Fruit fly (Drosophila melanogaster) whole organism, prepupa: ENCODE measurements around the gene cnir.

Experiments
- Blimp-1 ChIP-seq: fragments of 200-800 bp; sonication (Bioruptor generic); optimal IDR thresholded peaks from 3 replicates; lab custom pipeline; 2017; ENCODE audit warnings: missing biosample characterization, missing genetic modification characterization, mild to moderate bottlenecking, moderate library complexity, missing genetic modification reagents
- CG10631 ChIP-seq: fragments of 200-800 bp; sonication (Bioruptor generic); optimal IDR thresholded peaks from 2 replicates; lab custom pipeline; 2016; ENCODE audit warnings: missing biosample characterization, missing genetic modification characterization
- CG10669 ChIP-seq: fragments of 200-800 bp; sonication (Bioruptor generic); optimal IDR thresholded peaks from 3 replicates; lab custom pipeline; 2018; ENCODE audit warnings: missing biosample characterization, mild to moderate bottlenecking, missing genetic modification characterization, moderate library complexity
- CG11294 ChIP-seq: fragments of 200-800 bp; sonication (Bioruptor generic); IDR thresholded peaks from 2 replicates; pipeline ENCODE4 v1.3.6; 2022; ENCODE audit warnings: missing biosample characterization, missing genetic modification characterization
- CG11762 ChIP-seq: fragments of 200-800 bp; sonication (Bioruptor generic); optimal IDR thresholded peaks from 3 replicates; lab custom pipeline; 2016; ENCODE audit warnings: missing biosample characterization, missing genetic modification characterization; ENCODE audit not compliant: insufficient read depth
- CG11902 ChIP-seq: fragments of 200-800 bp; sonication (Bioruptor generic); optimal IDR thresholded peaks from 3 replicates; lab custom pipeline; 2016; ENCODE audit warnings: missing biosample characterization, missing genetic modification characterization
- CG15336 ChIP-seq: fragments of 200-800 bp; sonication (Bioruptor generic); IDR thresholded peaks from 2 replicates; pipeline ENCODE4 v1.3.6; 2022; ENCODE audit warnings: missing biosample characterization, missing genetic modification characterization
- CG1621 ChIP-seq: fragments of 200-800 bp; sonication (Bioruptor generic); optimal IDR thresholded peaks from 3 replicates; lab custom pipeline; 2018; ENCODE audit warnings: missing biosample characterization, mild to moderate bottlenecking, missing genetic modification characterization
- CG3032 ChIP-seq: fragments of 200-800 bp; optimal IDR thresholded peaks from 2 replicates; lab custom pipeline; 2019; ENCODE audit warnings: missing biosample characterization, mild to moderate bottlenecking, missing genetic modification characterization, moderate library complexity
- CG31627 ChIP-seq: fragments of 200-800 bp; sonication (Bioruptor generic); optimal IDR thresholded peaks from 3 replicates; lab custom pipeline; 2016; ENCODE audit warnings: missing biosample characterization, missing genetic modification characterization
- CG32006 ChIP-seq: fragments of 200-800 bp; sonication (Bioruptor generic); optimal IDR thresholded peaks from 3 replicates; lab custom pipeline; 2017; ENCODE audit warnings: missing biosample characterization, mild to moderate bottlenecking, missing genetic modification characterization
- CG34406 ChIP-seq: fragments of 200-800 bp; sonication (Bioruptor generic); optimal IDR thresholded peaks from 3 replicates; lab custom pipeline; 2016; ENCODE audit warnings: missing biosample characterization, missing genetic modification characterization
- CG3919 ChIP-seq: fragments of 200-800 bp; sonication (Bioruptor generic); optimal IDR thresholded peaks from 3 replicates; lab custom pipeline; 2016; ENCODE audit warnings: missing biosample characterization, missing genetic modification characterization
- CG4318 ChIP-seq: fragments of 200-800 bp; sonication (Bioruptor generic); optimal IDR thresholded peaks from 3 replicates; lab custom pipeline; 2017; ENCODE audit warnings: missing biosample characterization, mild to moderate bottlenecking, missing genetic modification characterization
- CG6163 ChIP-seq: fragments of 200-800 bp; sonication (Bioruptor generic); IDR thresholded peaks from 3 replicates; pipeline ENCODE4 v1.3.6; 2022; ENCODE audit warnings: missing biosample characterization, missing genetic modification characterization
- CG6808 ChIP-seq: fragments of 200-800 bp; sonication (Bioruptor generic); optimal IDR thresholded peaks from 3 replicates; lab custom pipeline; 2017; ENCODE audit warnings: missing biosample characterization, missing genetic modification characterization, mild to moderate bottlenecking, moderate library complexity, missing genetic modification reagents
- CG6854 ChIP-seq: fragments of 200-800 bp; sonication (Bioruptor generic); optimal IDR thresholded peaks from 2 replicates; lab custom pipeline; 2017; ENCODE audit warnings: missing biosample characterization, mild to moderate bottlenecking, missing genetic modification characterization
- CG7368 ChIP-seq: fragments of 200-800 bp; sonication (Bioruptor generic); optimal IDR thresholded peaks from 3 replicates; lab custom pipeline; 2016; ENCODE audit warnings: missing biosample characterization, missing genetic modification characterization
- CG8119 ChIP-seq: fragments of 200-800 bp; sonication (Bioruptor generic); IDR thresholded peaks from 3 replicates; pipeline ENCODE4 v1.3.6; 2022; ENCODE audit warnings: missing biosample characterization, missing genetic modification characterization
- CG8319 ChIP-seq: fragments of 200-800 bp; sonication (Bioruptor generic); optimal IDR thresholded peaks from 3 replicates; lab custom pipeline; 2016; ENCODE audit warnings: missing biosample characterization, missing genetic modification characterization
- CG8632 ChIP-seq: fragments of 200-800 bp; sonication (Bioruptor generic); optimal IDR thresholded peaks from 3 replicates; lab custom pipeline; 2016; ENCODE audit warnings: missing biosample characterization, missing genetic modification characterization
- CG9139 ChIP-seq: fragments of 200-800 bp; sonication (Bioruptor generic); optimal IDR thresholded peaks from 3 replicates; lab custom pipeline; 2017; ENCODE audit warnings: missing biosample characterization, mild to moderate bottlenecking, missing genetic modification characterization
- Eip75B ChIP-seq: fragments of 200-800 bp; sonication (Bioruptor generic); optimal IDR thresholded peaks from 3 replicates; lab custom pipeline; 2016; ENCODE audit warnings: missing biosample characterization, missing genetic modification characterization
- Eip78C ChIP-seq: fragments of 200-800 bp; sonication (Bioruptor generic); peaks from one replicate; lab custom pipeline; 2016; ENCODE audit warnings: missing biosample characterization, missing genetic modification characterization
- Ets96B ChIP-seq: fragments of 200-800 bp; optimal IDR thresholded peaks from 2 replicates; lab custom pipeline; 2019; ENCODE audit warnings: missing biosample characterization, mild to moderate bottlenecking, missing genetic modification characterization, moderate library complexity
- Gug ChIP-seq: fragments of 200-800 bp; sonication (Bioruptor generic); IDR thresholded peaks from 2 replicates; pipeline ENCODE4 v1.3.6; 2022; ENCODE audit warnings: missing biosample characterization, missing genetic modification characterization
- Hr38 ChIP-seq: sonication (Bioruptor generic); optimal IDR thresholded peaks from 2 replicates; lab custom pipeline; 2016; ENCODE audit warnings: missing biosample characterization, missing genetic modification characterization
- Hr4 ChIP-seq: fragments of 200-800 bp; sonication (Bioruptor generic); optimal IDR thresholded peaks from 3 replicates; lab custom pipeline; 2016; ENCODE audit warnings: missing biosample characterization, missing genetic modification characterization
- Lpt ChIP-seq: fragments of 200-800 bp; sonication (Bioruptor generic); optimal IDR thresholded peaks from 3 replicates; lab custom pipeline; 2016; ENCODE audit warnings: missing biosample characterization, missing genetic modification characterization
- OdsH ChIP-seq: fragments of 200-800 bp; sonication (Bioruptor generic); optimal IDR thresholded peaks from 3 replicates; lab custom pipeline; 2016; ENCODE audit warnings: missing biosample characterization, missing genetic modification characterization
- Smox ChIP-seq: fragments of 200-800 bp; sonication (Bioruptor generic); optimal IDR thresholded peaks from 3 replicates; lab custom pipeline; 2016; ENCODE audit warnings: missing biosample characterization, missing genetic modification characterization
- Sox102F ChIP-seq: fragments of 200-800 bp; sonication (Bioruptor generic); optimal IDR thresholded peaks from 2 replicates; lab custom pipeline; 2016; ENCODE audit warnings: missing biosample characterization, mild to moderate bottlenecking, missing genetic modification characterization
- Sox14 ChIP-seq: fragments of 200-800 bp; sonication (Bioruptor generic); optimal IDR thresholded peaks from 3 replicates; lab custom pipeline; 2016; ENCODE audit warnings: missing biosample characterization, missing genetic modification characterization
- Sox15 ChIP-seq: fragments of 200-800 bp; sonication (Bioruptor generic); optimal IDR thresholded peaks from 3 replicates; lab custom pipeline; 2016; ENCODE audit warnings: missing biosample characterization, missing genetic modification characterization
- achi ChIP-seq: fragments of 200-800 bp; sonication (Bioruptor generic); optimal IDR thresholded peaks from 3 replicates; lab custom pipeline; 2016; ENCODE audit warnings: missing biosample characterization, missing genetic modification characterization
- acj6 ChIP-seq: fragments of 200-800 bp; sonication (Bioruptor generic); optimal IDR thresholded peaks from 3 replicates; lab custom pipeline; 2016; ENCODE audit warnings: missing biosample characterization, missing genetic modification characterization
- cyc ChIP-seq: fragments of 200-800 bp; sonication (Bioruptor generic); optimal IDR thresholded peaks from 3 replicates; lab custom pipeline; 2016; ENCODE audit warnings: missing biosample characterization, missing genetic modification characterization
- dac ChIP-seq: fragments of 200-800 bp; sonication (Bioruptor generic); optimal IDR thresholded peaks from 2 replicates; lab custom pipeline; 2017; ENCODE audit warnings: missing biosample characterization, mild to moderate bottlenecking, missing genetic modification characterization
- dsx ChIP-seq: fragments of 200-800 bp; optimal IDR thresholded peaks from 3 replicates; lab custom pipeline; 2019; ENCODE audit warnings: missing biosample characterization, mild to moderate bottlenecking, missing genetic modification characterization, moderate library complexity; ENCODE audit not compliant: poor library complexity, severe bottlenecking
- eg ChIP-seq: fragments of 200-800 bp; sonication (Bioruptor generic); IDR thresholded peaks from 3 replicates; pipeline ENCODE4 v1.3.6; 2022; ENCODE audit warnings: missing biosample characterization, missing genetic modification characterization
- esn ChIP-seq: fragments of 200-800 bp; sonication (Bioruptor generic); optimal IDR thresholded peaks from 2 replicates; lab custom pipeline; 2016; ENCODE audit warnings: missing biosample characterization, mild to moderate bottlenecking, missing genetic modification characterization, moderate library complexity
- fd59A ChIP-seq: fragments of 200-800 bp; sonication (Bioruptor generic); optimal IDR thresholded peaks from 2 replicates; lab custom pipeline; 2017; ENCODE audit warnings: missing biosample characterization, mild to moderate bottlenecking, missing genetic modification characterization, missing genetic modification reagents
- fkh ChIP-seq: fragments of 200-800 bp; sonication (Bioruptor generic); optimal IDR thresholded peaks from 3 replicates; lab custom pipeline; 2017; ENCODE audit warnings: missing biosample characterization, mild to moderate bottlenecking, missing genetic modification characterization, moderate library complexity
- lz ChIP-seq: fragments of 200-800 bp; sonication (Bioruptor generic); optimal IDR thresholded peaks from 3 replicates; lab custom pipeline; 2016; ENCODE audit warnings: missing biosample characterization, missing genetic modification characterization
- net ChIP-seq: fragments of 200-800 bp; sonication (Bioruptor generic); optimal IDR thresholded peaks from 3 replicates; lab custom pipeline; 2016; ENCODE audit warnings: missing biosample characterization, missing genetic modification characterization
- pdm3 ChIP-seq: fragments of 200-800 bp; sonication (Bioruptor generic); optimal IDR thresholded peaks from 3 replicates; lab custom pipeline; 2016; ENCODE audit warnings: missing biosample characterization, missing genetic modification characterization
- salr ChIP-seq, 2 experiments: fragments of 200-800 bp; sonication (Bioruptor generic); optimal IDR thresholded peaks; 3 replicates each; lab custom pipeline; 2016 to 2018; ENCODE audit warnings: missing biosample characterization in 2 of 2, missing genetic modification characterization in 2 of 2, mild to moderate bottlenecking in 1 of 2
- spab ChIP-seq: fragments of 200-800 bp; sonication (Bioruptor generic); optimal IDR thresholded peaks from 2 replicates; lab custom pipeline; 2017; ENCODE audit warnings: missing biosample characterization, mild to moderate bottlenecking, missing genetic modification characterization, missing genetic modification reagents
- ss ChIP-seq, 2 experiments: fragments of 200-800 bp; sonication (Bioruptor generic); optimal IDR thresholded peaks; 2 replicates in 1 of 2; 3 replicates in 1 of 2; lab custom pipeline; 2017 to 2018; ENCODE audit warnings: mild to moderate bottlenecking in 2 of 2, missing biosample characterization in 2 of 2, missing genetic modification characterization in 2 of 2, moderate library complexity in 1 of 2
- svp ChIP-seq: fragments of 200-800 bp; sonication (Bioruptor generic); peaks from one replicate; lab custom pipeline; 2016; ENCODE audit warnings: missing biosample characterization, missing genetic modification characterization
- topi ChIP-seq: fragments of 200-800 bp; sonication (Bioruptor generic); optimal IDR thresholded peaks from 3 replicates; lab custom pipeline; 2016; ENCODE audit warnings: missing biosample characterization, missing genetic modification characterization
- vri ChIP-seq: fragments of 200-800 bp; sonication (Bioruptor generic); optimal IDR thresholded peaks from 3 replicates; lab custom pipeline; 2016; ENCODE audit warnings: missing biosample characterization, mild to moderate bottlenecking, missing genetic modification characterization

cnir gene

DNA sequence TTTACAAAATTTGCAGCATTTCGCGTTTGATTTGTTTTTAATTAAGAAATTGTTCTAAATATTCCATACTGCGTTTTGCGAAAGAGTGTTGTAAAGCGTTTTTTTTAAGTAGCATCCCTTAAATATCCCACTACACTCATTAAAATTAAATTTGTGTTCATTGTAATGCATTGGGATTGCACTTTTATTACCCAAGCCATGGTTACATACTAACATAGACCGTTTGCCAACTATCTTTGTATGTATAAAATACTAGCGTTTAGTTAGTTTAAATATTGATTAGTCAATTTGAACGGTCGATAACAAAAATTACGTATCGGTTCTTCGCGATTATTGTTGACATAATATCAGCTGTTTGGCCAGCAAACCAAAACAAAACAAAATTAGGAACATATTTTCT is at the start of gene cnir, which contains the start of gene CG17221:
TSS of gene cnir (minus strand) at position 39 of the 400 bp plus-strand sequence.
TSS of gene CG17221 (plus strand) at position 203 of the 400 bp plus-strand sequence.
- TF ChIP-seq net (GFP tag; lab: Kevin White, UChicago) = peak; percentile 46
- TF ChIP-seq CG3919 = peak; percentile 73
- peak; percentile 57 for TF ChIP-seq CG11762 (GFP tag; lab: Kevin White, UChicago)
- TF ChIP-seq CG32006 = no peak
- TF ChIP-seq Hr38 (GFP tag; lab: Kevin White, UChicago) = no peak
- TF ChIP-seq dsx (GFP tag; lab: Kevin White, UChicago) = no peak
- 0 out of 2 replicates have a peak, but pooled peaks have one; percentile 26 for TF ChIP-seq Gug (GFP tag; lab: Robert Waterston, UW)
- peak; percentile 72 for TF ChIP-seq topi (GFP tag; lab: Kevin White, UChicago)
- TF ChIP-seq Sox14 = peak; percentile 72
- peak; percentile 83 for TF ChIP-seq esn (GFP tag; lab: Kevin White, UChicago)
- TF ChIP-seq pdm3 (GFP tag; lab: Kevin White, UChicago) = peak; percentile 72
- peak; percentile 48 for TF ChIP-seq CG34406 (GFP tag; lab: Kevin White, UChicago)
- TF ChIP-seq Hr4 (GFP tag; lab: Kevin White, UChicago) = peak; percentile 77
- TF ChIP-seq dac (GFP tag; lab: Kevin White, UChicago) = peak; percentile 17
- peak; percentile 87 for TF ChIP-seq Eip78C (GFP tag; lab: Kevin White, UChicago)
- peak; percentile 36; the same call in 2 of the 3 replicates for TF ChIP-seq CG6163
- TF ChIP-seq Smox (GFP tag; lab: Kevin White, UChicago) = peak; percentile 69
- TF ChIP-seq OdsH (GFP tag; lab: Kevin White, UChicago) = peak; percentile 75
- no peak for TF ChIP-seq spab
- TF ChIP-seq CG11902 = peak; percentile 19
- peak; percentile 96 for TF ChIP-seq fkh (GFP tag; lab: Kevin White, UChicago)
- no peak for TF ChIP-seq CG9139 (GFP tag; lab: Kevin White, UChicago)
- TF ChIP-seq salr (GFP tag; optimal IDR thresholded peaks at IDR 0.05; lab: Kevin White, UChicago) = no peak
- peak; percentile 9 for TF ChIP-seq CG8632 (GFP tag; lab: Kevin White, UChicago)
- TF ChIP-seq vri (GFP tag; lab: Kevin White, UChicago) = peak; percentile 93
- peak; percentile 42 for TF ChIP-seq CG8319
- TF ChIP-seq CG7368 (GFP tag; lab: Kevin White, UChicago) = peak; percentile 41
- peak; percentile 61 for TF ChIP-seq CG3032
- TF ChIP-seq Sox15 (GFP tag; lab: Kevin White, UChicago) = peak; percentile 37
- no peak for TF ChIP-seq CG6854 (GFP tag; lab: Kevin White, UChicago)
- peak; percentile 74 for TF ChIP-seq CG31627
- no peak for TF ChIP-seq Lpt
- peak; percentile 72 for TF ChIP-seq acj6 (GFP tag; lab: Kevin White, UChicago)
- no peak for TF ChIP-seq CG6808 (GFP tag; lab: Kevin White, UChicago)
- TF ChIP-seq svp (GFP tag; lab: Kevin White, UChicago) = peak; percentile 68
- TF ChIP-seq ss (GFP tag; optimal IDR thresholded peaks at IDR 0.05; lab: Kevin White, UChicago) = peak in 1 of 2 experiments; percentile 43
- no peak for TF ChIP-seq CG4318
- TF ChIP-seq CG10631 (GFP tag; lab: Kevin White, UChicago) = peak; percentile 78
- TF ChIP-seq achi (GFP tag; lab: Kevin White, UChicago) = peak; percentile 75
- 0 out of 2 replicates have a peak, but pooled peaks have one; percentile 33 for TF ChIP-seq CG15336 (GFP tag; lab: Robert Waterston, UW)
- TF ChIP-seq CG10669 (GFP tag; lab: Kevin White, UChicago) = peak; percentile 47
- no peak for TF ChIP-seq Ets96B
- peak; percentile 73 for TF ChIP-seq Sox102F (GFP tag; lab: Kevin White, UChicago)
- no peak for TF ChIP-seq Blimp-1 (GFP tag; lab: Kevin White, UChicago)
- peak; percentile 72 for TF ChIP-seq cyc
- peak; percentile 3 for TF ChIP-seq CG1621 (tag; lab: Kevin White, UChicago)
- TF ChIP-seq Eip75B (GFP tag; lab: Kevin White, UChicago) = peak; percentile 81
- peak; percentile 73 for TF ChIP-seq lz (GFP tag; lab: Kevin White, UChicago)
- TF ChIP-seq eg (GFP tag; lab: Robert Waterston, UW) = peak; percentile 41; the same call in 1 of the 3 replicates
- TF ChIP-seq CG8119 (GFP tag; lab: Robert Waterston, UW) = no peak
- peak; percentile 41 for TF ChIP-seq fd59A (GFP tag; lab: Kevin White, UChicago)
- no peak for TF ChIP-seq CG11294 (GFP tag; lab: Robert Waterston, UW)
